Worm (Caenorhabditis elegans) whole organism, mixed stage, embryonic: ENCODE results near the gene pqn-78.

Experiments
- M03D4.4 ChIP-seq: sonication (generic microtip); optimal IDR thresholded peaks from 2 replicates; lab custom pipeline; 2017; ENCODE audit warnings: mild to moderate bottlenecking, missing genetic modification characterization, missing compliant biosample characterization
- ceh-83 ChIP-seq: fragments of 200-800 bp; sonication (Bioruptor generic); optimal IDR thresholded peaks from 2 replicates; lab custom pipeline; 2018; ENCODE audit warnings: mild to moderate bottlenecking, missing genetic modification characterization, missing compliant biosample characterization
- ces-1 ChIP-seq: fragments of 150-350 bp; optimal IDR thresholded peaks from 2 replicates; lab custom pipeline; 2014; ENCODE audit warnings: missing biosample characterization, missing genetic modification reagents, missing genetic modification characterization
- cnd-1 ChIP-seq: fragments of 200-800 bp; sonication (Bioruptor generic); optimal IDR thresholded peaks from 2 replicates; lab custom pipeline; 2018; ENCODE audit warnings: mild to moderate bottlenecking, missing genetic modification characterization, missing compliant biosample characterization
- elt-3 ChIP-seq: fragments of 150-350 bp; optimal IDR thresholded peaks from 2 replicates; lab custom pipeline; 2014; ENCODE audit warnings: missing biosample characterization, missing genetic modification characterization
- ham-2 ChIP-seq: fragments of 200-800 bp; sonication (Bioruptor generic); optimal IDR thresholded peaks from 2 replicates; lab custom pipeline; 2018; ENCODE audit warnings: mild to moderate bottlenecking, missing genetic modification characterization, missing compliant biosample characterization
- lin-13 ChIP-seq: fragments of 150-350 bp; optimal IDR thresholded peaks from 2 replicates; lab custom pipeline; 2014; ENCODE audit warnings: missing biosample characterization, missing genetic modification characterization
- lsy-2 ChIP-seq: fragments of 150-350 bp; optimal IDR thresholded peaks from 2 replicates; lab custom pipeline; 2014; ENCODE audit warnings: missing biosample characterization, missing genetic modification characterization
- mep-1 ChIP-seq: fragments of 150-350 bp; optimal IDR thresholded peaks from 2 replicates; lab custom pipeline; 2017; ENCODE audit warnings: missing biosample characterization, missing genetic modification reagents, missing genetic modification characterization, inconsistent platforms
- nhr-12 ChIP-seq: fragments of 150-350 bp; optimal IDR thresholded peaks from 2 replicates; lab custom pipeline; 2014; ENCODE audit warnings: missing biosample characterization, missing genetic modification characterization
- nhr-237 ChIP-seq: fragments of 150-350 bp; optimal IDR thresholded peaks from 2 replicates; lab custom pipeline; 2014; ENCODE audit warnings: missing biosample characterization, missing genetic modification characterization
- unc-39 ChIP-seq: fragments of 150-350 bp; optimal IDR thresholded peaks from 2 replicates; lab custom pipeline; 2014; ENCODE audit warnings: missing biosample characterization, missing genetic modification characterization
- unc-62 ChIP-seq: fragments of 150-350 bp; optimal IDR thresholded peaks from 2 replicates; lab custom pipeline; 2014; ENCODE audit warnings: missing biosample characterization, missing genetic modification reagents, missing genetic modification characterization
- ztf-11 ChIP-seq: fragments of 150-350 bp; optimal IDR thresholded peaks from 2 replicates; lab custom pipeline; 2014; ENCODE audit warnings: missing biosample characterization, missing genetic modification characterization

DNA sequence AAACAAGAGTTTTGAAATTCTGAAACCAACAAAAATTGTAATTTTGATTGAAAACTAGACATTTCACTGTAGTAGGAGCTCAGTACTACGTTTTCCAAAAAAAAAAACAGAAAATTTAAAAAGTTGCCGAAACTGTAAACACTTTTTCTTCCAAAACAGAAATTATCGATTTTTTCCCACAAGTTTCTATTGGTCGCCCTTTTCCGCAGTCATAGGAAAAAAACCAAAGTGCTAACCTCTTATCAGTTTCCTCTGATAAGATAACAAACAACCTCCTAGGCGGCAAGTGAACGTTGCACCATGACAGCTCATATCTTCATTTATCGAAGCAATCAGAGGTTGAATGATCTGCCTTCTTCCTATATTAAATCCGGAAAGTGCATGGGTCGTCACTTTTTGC lies 35.8 kb downstream of the pqn-78 start:
- no peak for TF ChIP-seq unc-62
- TF ChIP-seq ztf-11 = no peak
- TF ChIP-seq M03D4.4 = no peak
- no peak for TF ChIP-seq elt-3
- TF ChIP-seq unc-39 (tag; lab: Kevin White, UChicago) = no peak
- no peak for TF ChIP-seq mep-1 (tag; lab: Kevin White, UChicago)
- TF ChIP-seq nhr-12 = no peak
- TF ChIP-seq lin-13 = no peak
- no peak for TF ChIP-seq ces-1 (GFP tag; lab: Kevin White, UChicago)
- TF ChIP-seq lsy-2 = no peak
- no peak for TF ChIP-seq ceh-83 (GFP tag; lab: Kevin White, UChicago)
- no peak for TF ChIP-seq cnd-1 (tag; lab: Kevin White, UChicago)
- TF ChIP-seq nhr-237 (tag; lab: Kevin White, UChicago) = no peak
- TF ChIP-seq ham-2 = no peak
